Worm (Caenorhabditis elegans) whole organism, L4 larva: ENCODE data around the gene sar-1.

Source experiments
- T26A8.4 ChIP-seq: fragments of 200-800 bp; sonication (Bioruptor generic); IDR thresholded peaks from 2 replicates; pipeline ENCODE4 v1.3.6; 2022; ENCODE audit warnings: missing genetic modification characterization, missing compliant biosample characterization
- ZK337.2 ChIP-seq: fragments of 200-800 bp; sonication (Bioruptor generic); IDR thresholded peaks from 2 replicates; pipeline ENCODE4 v1.3.6; 2022; ENCODE audit warnings: missing genetic modification reagents, missing genetic modification characterization, missing compliant biosample characterization
- ama-1 ChIP-seq: fragments of 150-350 bp; optimal IDR thresholded peaks from 2 replicates; lab custom pipeline; 2014; ENCODE audit warnings: inconsistent platforms, mixed read lengths
- ceh-62 ChIP-seq: sonication (generic microtip); optimal IDR thresholded peaks from 2 replicates; lab custom pipeline; 2017; ENCODE audit warnings: missing biosample characterization, missing genetic modification characterization
- duxl-1 ChIP-seq: sonication (generic microtip); optimal IDR thresholded peaks from 2 replicates; lab custom pipeline; 2016; ENCODE audit warnings: mild to moderate bottlenecking, missing genetic modification characterization, moderate library complexity, missing compliant biosample characterization; ENCODE audit not compliant: poor library complexity
- fos-1 ChIP-seq: fragments of 150-350 bp; optimal IDR thresholded peaks from 2 replicates; lab custom pipeline; 2014; ENCODE audit warnings: missing biosample characterization, missing genetic modification characterization
- lin-13 ChIP-seq: fragments of 150-350 bp; optimal IDR thresholded peaks from 2 replicates; lab custom pipeline; 2014; ENCODE audit warnings: missing biosample characterization, missing genetic modification reagents, missing genetic modification characterization
- lin-39 ChIP-seq: fragments of 150-350 bp; optimal IDR thresholded peaks from 2 replicates; lab custom pipeline; 2014; ENCODE audit warnings: missing biosample characterization, missing genetic modification reagents, missing genetic modification characterization
- skn-1 ChIP-seq: fragments of 150-350 bp; optimal IDR thresholded peaks from 2 replicates; lab custom pipeline; 2014; ENCODE audit warnings: missing biosample characterization, missing genetic modification characterization

DNA sequence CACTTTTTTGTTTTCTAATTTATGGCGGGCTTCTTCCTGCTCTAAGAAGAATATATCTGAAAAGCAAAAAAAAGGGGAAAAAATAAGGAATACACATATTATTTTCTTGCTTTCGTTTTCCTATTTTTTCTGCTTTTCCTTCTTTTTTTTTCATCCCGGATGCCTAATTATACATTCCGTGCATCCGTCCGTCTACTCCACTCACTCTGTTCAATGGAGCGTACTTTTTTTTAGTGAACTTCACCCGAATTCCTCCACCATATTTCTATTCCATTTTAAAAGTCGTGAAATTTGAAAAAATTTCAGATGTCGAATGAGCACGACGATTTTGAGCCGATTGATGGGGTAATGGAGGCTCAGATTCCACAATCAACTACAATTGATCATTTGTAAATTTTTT is 23.1 kb upstream of the sar-1 start, which contains the start of gene ZK185.2:
- TF ChIP-seq ZK337.2 (GFP tag; lab: Robert Waterston, UW): no peak
- TF ChIP-seq T26A8.4 (GFP tag; lab: Robert Waterston, UW): no peak
- no peak for TF ChIP-seq fos-1 (tag; lab: Kevin White, UChicago)
- TF ChIP-seq lin-39: no peak
- TF ChIP-seq skn-1 (tag; lab: Kevin White, UChicago): no peak
- TF ChIP-seq lin-13 (GFP tag; lab: Kevin White, UChicago): no peak
- no peak for TF ChIP-seq duxl-1 (tag; lab: Kevin White, UChicago)
- no peak for TF ChIP-seq ama-1 (lab: Kevin White, UChicago)
- no peak for TF ChIP-seq ceh-62 (tag; lab: Kevin White, UChicago)
